Worm (Caenorhabditis elegans): ENCODE data around the gene lurp-1.
A peak's percentile ranks its signal among the peaks of the same experiment; 100 is the strongest.

The lurp-1 gene

DNA sequence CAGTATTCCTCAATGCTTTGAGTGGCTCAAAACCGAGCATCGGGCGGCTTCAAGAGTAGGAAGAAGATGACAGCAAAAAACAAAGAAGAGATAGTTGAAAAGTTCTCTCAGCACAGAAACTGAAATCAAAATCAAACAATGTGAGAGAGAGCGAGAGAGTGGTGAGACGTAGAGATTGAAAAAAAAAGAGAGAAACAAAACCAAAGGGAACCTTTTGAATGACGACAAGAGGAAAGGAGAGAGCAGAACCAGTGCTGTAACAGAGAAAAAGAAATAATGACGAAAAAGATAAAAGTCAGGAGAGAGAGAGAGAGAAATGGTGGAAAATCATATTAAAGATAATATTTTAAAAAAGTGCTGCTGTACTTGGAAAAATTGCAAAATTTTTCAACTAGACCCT, 13.5 kb upstream of the lurp-1 start (continued):
- no peak for TF ChIP-seq unc-130 (tag; optimal IDR thresholded peaks at IDR 0.05)
- no peak for TF ChIP-seq xbp-1 (tag; optimal IDR thresholded peaks at IDR 0.05)
- peak; percentile 14 for TF ChIP-seq nhr-47 (tag; optimal IDR thresholded peaks at IDR 0.05)
- TF ChIP-seq irx-1 (tag; optimal IDR thresholded peaks at IDR 0.05), result no peak
- no peak for TF ChIP-seq hlh-4 (tag; optimal IDR thresholded peaks at IDR 0.05)
- TF ChIP-seq nhr-28 (tag; optimal IDR thresholded peaks at IDR 0.05), result no peak
- no peak for TF ChIP-seq zag-1 (tag; optimal IDR thresholded peaks at IDR 0.05)
- no peak for TF ChIP-seq zip-4 (GFP tag; optimal IDR thresholded peaks at IDR 0.05)
- TF ChIP-seq C04F5.9 (tag; optimal IDR thresholded peaks at IDR 0.05), result peak; percentile 90
- peak; percentile 55 for TF ChIP-seq mep-1 (tag; optimal IDR thresholded peaks at IDR 0.05)
- no peak for TF ChIP-seq blmp-1 (tag; optimal IDR thresholded peaks at IDR 0.05)
- no peak for TF ChIP-seq efl-3 (GFP tag; optimal IDR thresholded peaks at IDR 0.05)
- no peak; the same call in 1 of the 2 replicates for TF ChIP-seq unc-98 (GFP tag; IDR thresholded peaks at IDR 0.05)
- TF ChIP-seq lsy-2 (tag; optimal IDR thresholded peaks at IDR 0.05), result peak; percentile 62 to 81
- TF ChIP-seq mdl-1 (tag; optimal IDR thresholded peaks at IDR 0.05), result no peak
- peak; percentile 33 to 42 for TF ChIP-seq efl-1 (optimal IDR thresholded peaks at IDR 0.05)
- no peak for TF ChIP-seq efl-1 (GFP tag; optimal IDR thresholded peaks at IDR 0.05 in 1 of 2)
- peak; percentile 57 for TF ChIP-seq nhr-71 (tag; optimal IDR thresholded peaks at IDR 0.05)
- no peak for TF ChIP-seq pag-3 (tag; optimal IDR thresholded peaks at IDR 0.05; ENCODE audit: borderline replicate concordance, insufficient read depth)
- no peak for TF ChIP-seq hpl-2 (GFP tag; optimal IDR thresholded peaks at IDR 0.05)
- TF ChIP-seq egl-27 (tag; optimal IDR thresholded peaks at IDR 0.05), result no peak
- TF ChIP-seq tlp-1 (tag; optimal IDR thresholded peaks at IDR 0.05), result no peak
- no peak for TF ChIP-seq ama-1 (optimal IDR thresholded peaks at IDR 0.05)
- no peak for TF ChIP-seq fkh-8 (tag; optimal IDR thresholded peaks at IDR 0.05)
- peak; percentile 15 for TF ChIP-seq skn-1 (tag; optimal IDR thresholded peaks at IDR 0.05)
- no peak for TF ChIP-seq fkh-10 (GFP tag; optimal IDR thresholded peaks at IDR 0.05)
- TF ChIP-seq nhr-77 (tag; optimal IDR thresholded peaks at IDR 0.05), result no peak

ce11 chrII:10868670-10869246, 12.0 kb upstream of the lurp-1 start, which contains the start of the genes gmps-1 and cap-2:
Gene gmps-1 (minus strand): TSS chrII:10868720.
Gene cap-2 (plus strand): TSS chrII:10869196.
- TF ChIP-seq sptf-1 (tag; optimal IDR thresholded peaks at IDR 0.05) (no peak), efl-1 (optimal IDR thresholded peaks at IDR 0.05) (peak; percentile 95 to 97), efl-1 (GFP tag; optimal IDR thresholded peaks at IDR 0.05 in 1 of 2) (peak; percentile 83 to 99), lsy-2 (tag; optimal IDR thresholded peaks at IDR 0.05) (peak; percentile 100), sup-37 (GFP tag; optimal IDR thresholded peaks at IDR 0.05) (peak; percentile 96), nhr-20 (tag; optimal IDR thresholded peaks at IDR 0.05) (peak; percentile 98), tbx-2 (tag; optimal IDR thresholded peaks at IDR 0.05) (peak; percentile 97), nhr-28 (tag; optimal IDR thresholded peaks at IDR 0.05) (no peak), ztf-11 (tag; optimal IDR thresholded peaks at IDR 0.05) (peak; percentile 42 to 92), skn-1 (tag; optimal IDR thresholded peaks at IDR 0.05) (peak; percentile 96), hpl-2 (GFP tag; optimal IDR thresholded peaks at IDR 0.05) (peak; percentile 91), jun-1 (tag; optimal IDR thresholded peaks at IDR 0.05) (peak; percentile 95), C04F5.9 (tag; optimal IDR thresholded peaks at IDR 0.05) (peak; percentile 100), lin-35 (GFP tag; optimal IDR thresholded peaks at IDR 0.05) (peak; percentile 86 to 91), vab-15 (tag; optimal IDR thresholded peaks at IDR 0.05) (peak; percentile 63), nhr-47 (tag; optimal IDR thresholded peaks at IDR 0.05) (peak; percentile 98), ceh-63 (GFP tag; optimal IDR thresholded peaks at IDR 0.05) (no peak), swsn-7 (tag; optimal IDR thresholded peaks at IDR 0.05) (peak; percentile 98), ztf-4 (tag; optimal IDR thresholded peaks at IDR 0.05) (peak; percentile 96), ces-1 (GFP tag; optimal IDR thresholded peaks at IDR 0.05) (no peak), snpc-4 (tag; optimal IDR thresholded peaks at IDR 0.05) (peak; percentile 86), xbp-1 (tag; optimal IDR thresholded peaks at IDR 0.05) (peak; percentile 96), unc-98 (GFP tag; IDR thresholded peaks at IDR 0.05) (peak; percentile 67; the same call in 1 of the 2 replicates), lir-3 (tag; optimal IDR thresholded peaks at IDR 0.05; ENCODE audit: poor library complexity) (peak; percentile 91), elt-2 (tag; optimal IDR thresholded peaks at IDR 0.05) (peak; percentile 87), C16A3.4 (tag; optimal IDR thresholded peaks at IDR 0.05) (peak; percentile 94), ama-1 (optimal IDR thresholded peaks at IDR 0.05) (peak; percentile 78), nhr-84 (tag; optimal IDR thresholded peaks at IDR 0.05) (peak; percentile 28), egl-27 (tag; optimal IDR thresholded peaks at IDR 0.05) (peak; percentile 31 to 64), nhr-71 (tag; optimal IDR thresholded peaks at IDR 0.05) (peak; percentile 99), egl-13 (tag; optimal IDR thresholded peaks at IDR 0.05) (peak; percentile 96), tlp-1 (tag; optimal IDR thresholded peaks at IDR 0.05) (no peak), ceh-82 (tag; optimal IDR thresholded peaks at IDR 0.05) (peak; percentile 96 to 99 (median 98)), fkh-10 (GFP tag; optimal IDR thresholded peaks at IDR 0.05) (peak; percentile 95), ets-5 (GFP tag; IDR thresholded peaks at IDR 0.05) (no peak), nhr-19 (GFP tag; conservative IDR thresholded peaks at IDR 0.05) (peak; percentile 97), fkh-8 (tag; optimal IDR thresholded peaks at IDR 0.05) (peak; percentile 96), zag-1 (tag; optimal IDR thresholded peaks at IDR 0.05) (peak; percentile 78), mef-2 (tag; optimal IDR thresholded peaks at IDR 0.05) (peak; percentile 24)
